Worm (Caenorhabditis elegans) whole organism, L2 larva: Measurements from ENCODE around the gene tat-1.

Experiments used
- C34F6.9 ChIP-seq: fragments of 150-350 bp; optimal IDR thresholded peaks from 2 replicates; lab custom pipeline; 2014; ENCODE audit warnings: missing biosample characterization, missing genetic modification characterization
- F13H6.1 ChIP-seq: sonication (generic microtip); optimal IDR thresholded peaks from 2 replicates; lab custom pipeline; 2016; ENCODE audit warnings: missing genetic modification characterization, missing compliant biosample characterization
- R02D3.7 ChIP-seq: fragments of 150-350 bp; optimal IDR thresholded peaks from 2 replicates; lab custom pipeline; 2014; ENCODE audit warnings: missing biosample characterization, missing genetic modification characterization
- alr-1 ChIP-seq: fragments of 150-350 bp; optimal IDR thresholded peaks from 2 replicates; lab custom pipeline; 2014; ENCODE audit warnings: missing biosample characterization, missing genetic modification characterization
- aly-2 ChIP-seq: fragments of 150-350 bp; optimal IDR thresholded peaks from 2 replicates; lab custom pipeline; 2014; ENCODE audit warnings: missing biosample characterization, missing genetic modification characterization
- ama-1 ChIP-seq: fragments of 150-350 bp; optimal IDR thresholded peaks from 2 replicates; lab custom pipeline; 2018; ENCODE audit warnings: inconsistent platforms
- blmp-1 ChIP-seq: sonication (generic microtip); optimal IDR thresholded peaks from 2 replicates; lab custom pipeline; 2017; ENCODE audit warnings: missing genetic modification characterization, mild to moderate bottlenecking, missing compliant biosample characterization, antibody characterized with exemption, moderate library complexity; ENCODE audit not compliant: insufficient read depth
- ceh-16 ChIP-seq: fragments of 150-350 bp; optimal IDR thresholded peaks from 2 replicates; lab custom pipeline; 2014; ENCODE audit warnings: missing biosample characterization, missing genetic modification characterization
- crh-2 ChIP-seq: sonication (generic microtip); optimal IDR thresholded peaks from 2 replicates; lab custom pipeline; 2017; ENCODE audit warnings: missing biosample characterization, missing genetic modification characterization
- dmd-4 ChIP-seq: sonication (generic microtip); optimal IDR thresholded peaks from 2 replicates; lab custom pipeline; 2017; ENCODE audit warnings: missing biosample characterization, missing genetic modification characterization
- elt-3 ChIP-seq: sonication (generic microtip); optimal IDR thresholded peaks from 2 replicates; lab custom pipeline; 2017; ENCODE audit warnings: missing biosample characterization, missing genetic modification characterization
- fos-1 ChIP-seq: fragments of 150-350 bp; optimal IDR thresholded peaks from 2 replicates; lab custom pipeline; 2014; ENCODE audit warnings: missing biosample characterization, missing genetic modification characterization
- gmeb-1 ChIP-seq: fragments of 150-350 bp; optimal IDR thresholded peaks from 2 replicates; lab custom pipeline; 2014; ENCODE audit warnings: missing biosample characterization, missing genetic modification characterization
- lin-11 ChIP-seq: fragments of 150-350 bp; sonication (generic microtip); optimal IDR thresholded peaks from 2 replicates; lab custom pipeline; 2014; ENCODE audit warnings: missing biosample characterization, missing genetic modification characterization, inconsistent platforms, mixed read lengths
- lin-13 ChIP-seq: fragments of 150-350 bp; optimal IDR thresholded peaks from 2 replicates; lab custom pipeline; 2014; ENCODE audit warnings: missing biosample characterization, missing genetic modification reagents, missing genetic modification characterization
- lin-39 ChIP-seq: fragments of 150-350 bp; optimal IDR thresholded peaks from 2 replicates; lab custom pipeline; 2014; ENCODE audit warnings: missing biosample characterization, missing genetic modification reagents, missing genetic modification characterization
- lsy-2 ChIP-seq, 2 experiments: fragments of 150-350 bp in 1 of 2; sonication (generic microtip) in 1 of 2; optimal IDR thresholded peaks; 2 replicates each; lab custom pipeline; 2014 to 2017; ENCODE audit warnings: missing biosample characterization in 2 of 2, missing genetic modification characterization in 2 of 2
- mab-5 ChIP-seq: fragments of 150-350 bp; optimal IDR thresholded peaks from 2 replicates; lab custom pipeline; 2014; ENCODE audit warnings: missing biosample characterization, missing genetic modification characterization
- mbf-1 ChIP-seq: sonication (generic microtip); optimal IDR thresholded peaks from 2 replicates; lab custom pipeline; 2017; ENCODE audit warnings: missing biosample characterization, missing genetic modification characterization
- nhr-11 ChIP-seq: fragments of 150-350 bp; optimal IDR thresholded peaks from 2 replicates; lab custom pipeline; 2014; ENCODE audit warnings: missing biosample characterization, missing genetic modification characterization
- nhr-129 ChIP-seq: fragments of 150-350 bp; optimal IDR thresholded peaks from 2 replicates; lab custom pipeline; 2014; ENCODE audit warnings: missing biosample characterization, missing genetic modification characterization
- nhr-21 ChIP-seq: fragments of 150-350 bp; optimal IDR thresholded peaks from 2 replicates; lab custom pipeline; 2014; ENCODE audit warnings: missing biosample characterization, missing genetic modification characterization
- nhr-25 ChIP-seq: fragments of 150-350 bp; sonication (generic microtip); optimal IDR thresholded peaks from 3 replicates; lab custom pipeline; 2014; ENCODE audit warnings: missing biosample characterization, missing genetic modification characterization
- nhr-77 ChIP-seq: fragments of 150-350 bp; optimal IDR thresholded peaks from 2 replicates; lab custom pipeline; 2014; ENCODE audit warnings: missing biosample characterization, missing genetic modification characterization
- sem-4 ChIP-seq: fragments of 150-350 bp; optimal IDR thresholded peaks from 2 replicates; lab custom pipeline; 2014; ENCODE audit warnings: missing biosample characterization, missing genetic modification reagents, missing genetic modification characterization
- sma-3 ChIP-seq: sonication (generic microtip); optimal IDR thresholded peaks from 2 replicates; lab custom pipeline; 2016; ENCODE audit warnings: missing genetic modification reagents, missing genetic modification characterization, missing compliant biosample characterization
- sma-9 ChIP-seq, 2 experiments: fragments of 150-350 bp in 1 of 2; sonication (generic microtip) in 1 of 2; optimal IDR thresholded peaks; 2 replicates each; lab custom pipeline; 2014 to 2016; ENCODE audit warnings: missing genetic modification characterization in 2 of 2, mild to moderate bottlenecking in 1 of 2, missing biosample characterization in 1 of 2, missing compliant biosample characterization in 1 of 2, missing genetic modification reagents in 1 of 2, moderate library complexity in 1 of 2
- snpc-4 ChIP-seq: fragments of 150-350 bp; optimal IDR thresholded peaks from 2 replicates; lab custom pipeline; 2014; ENCODE audit warnings: missing biosample characterization, missing genetic modification characterization
- unc-55 ChIP-seq: fragments of 150-350 bp; sonication (generic microtip); optimal IDR thresholded peaks from 3 replicates; lab custom pipeline; 2014; ENCODE audit warnings: missing biosample characterization, missing genetic modification reagents, missing genetic modification characterization
- unc-62 ChIP-seq: fragments of 150-350 bp; optimal IDR thresholded peaks from 2 replicates; lab custom pipeline; 2014; ENCODE audit warnings: missing biosample characterization, missing genetic modification reagents, missing genetic modification characterization
- ztf-1 ChIP-seq: fragments of 200-800 bp; sonication (Bioruptor generic); conservative IDR thresholded peaks from 2 replicates; pipeline ENCODE4 v1.3.6; 2022; ENCODE audit warnings: missing genetic modification characterization, missing compliant biosample characterization
- ztf-11 ChIP-seq: sonication (generic microtip); optimal IDR thresholded peaks from 2 replicates; lab custom pipeline; 2017; ENCODE audit warnings: missing biosample characterization, missing genetic modification characterization
- ztf-4 ChIP-seq: fragments of 150-350 bp; optimal IDR thresholded peaks from 2 replicates; lab custom pipeline; 2014; ENCODE audit warnings: missing biosample characterization, missing genetic modification characterization

tat-1 gene

DNA sequence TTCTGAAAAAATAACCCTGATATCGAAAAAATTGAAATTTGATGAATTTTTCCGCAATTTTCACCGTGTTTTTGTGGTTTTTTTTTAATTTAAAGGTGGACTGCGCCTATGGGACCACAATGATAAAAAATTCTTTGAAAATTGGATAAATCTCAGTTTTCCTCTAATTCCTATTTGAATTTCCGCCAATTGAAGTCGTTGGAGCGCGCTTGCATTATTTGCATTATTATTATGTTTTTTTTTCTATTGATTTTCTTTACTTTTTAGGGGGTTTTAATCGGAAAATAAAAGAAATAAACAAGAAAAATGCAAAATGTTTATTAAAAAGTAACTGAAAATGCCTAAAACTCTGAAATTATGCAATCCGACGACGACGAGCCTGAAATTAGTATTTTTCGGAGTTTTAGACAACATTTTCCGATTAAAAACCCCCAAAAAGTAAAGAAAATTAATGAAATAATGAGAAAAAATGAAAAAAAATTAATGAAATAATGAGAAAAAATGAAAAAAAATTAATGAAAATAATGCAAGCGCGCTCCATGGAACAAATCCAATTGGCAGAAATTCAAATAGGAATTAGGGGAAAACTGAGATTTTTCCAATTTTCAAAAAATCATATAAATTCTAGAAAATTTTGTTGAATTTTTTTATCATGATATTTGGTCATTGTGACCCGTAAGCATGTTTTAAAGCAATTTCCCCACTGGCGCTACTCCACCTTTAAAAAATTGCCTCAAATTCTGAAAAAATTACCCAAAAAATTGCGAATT, 34.3 kb upstream of the tat-1 start:
- TF ChIP-seq gmeb-1 (peak; percentile 25), nhr-77 (tag; lab: Kevin White, UChicago) (no peak), ztf-4 (tag; lab: Kevin White, UChicago) (peak; percentile 81)

DNA sequence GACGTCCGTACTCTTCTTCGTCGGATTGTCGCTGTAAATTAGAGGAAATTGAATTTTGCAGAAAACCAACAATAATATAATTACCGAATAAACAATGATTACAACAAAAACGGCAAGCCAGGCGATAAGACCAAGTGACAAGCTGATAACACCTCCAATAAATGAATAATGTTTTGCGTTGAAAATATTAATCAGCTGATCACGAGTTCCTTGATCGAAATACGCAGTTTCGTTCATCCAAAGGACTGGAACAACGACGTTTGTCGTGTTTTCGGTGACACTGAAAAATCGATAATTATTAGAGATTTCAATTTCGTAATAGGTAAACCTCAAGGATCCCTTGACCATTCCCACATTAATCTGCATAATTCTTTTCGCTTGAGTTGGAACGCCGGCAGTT, 32.3 kb upstream of the tat-1 start:
- peak; percentile 65 for TF ChIP-seq fos-1 (tag; lab: Kevin White, UChicago)
- no peak for TF ChIP-seq R02D3.7

- TF ChIP-seq dmd-4 (tag; lab: Kevin White, UChicago) = no peak
- TF ChIP-seq gmeb-1 = peak; percentile 79
- peak; percentile 43 for TF ChIP-seq F13H6.1 (tag; lab: Kevin White, UChicago)
- no peak for TF ChIP-seq ceh-16 (tag; lab: Kevin White, UChicago)
- TF ChIP-seq sma-9 (GFP tag; optimal IDR thresholded peaks at IDR 0.05; lab: Kevin White, UChicago) = peak; percentile 34
- TF ChIP-seq sma-9 (tag; optimal IDR thresholded peaks at IDR 0.05; lab: Kevin White, UChicago) = no peak
- peak; percentile 46 for TF ChIP-seq lin-11
- TF ChIP-seq lin-13 (GFP tag; lab: Kevin White, UChicago) = peak; percentile 82
- TF ChIP-seq mab-5 = peak; percentile 45
- peak; percentile 45 to 85 for TF ChIP-seq lsy-2 (tag; optimal IDR thresholded peaks at IDR 0.05; lab: Kevin White, UChicago)
- peak; percentile 67 for TF ChIP-seq nhr-25 (tag; lab: Kevin White, UChicago)
- TF ChIP-seq nhr-11 (tag; lab: Kevin White, UChicago) = no peak
- peak; percentile 75 for TF ChIP-seq sma-3 (GFP tag; lab: Kevin White, UChicago)
- peak; percentile 27 for TF ChIP-seq nhr-21
- peak; percentile 53 for TF ChIP-seq crh-2 (tag; lab: Kevin White, UChicago)
- peak; percentile 70 for TF ChIP-seq C34F6.9 (tag; lab: Kevin White, UChicago)
- TF ChIP-seq alr-1 (tag; lab: Kevin White, UChicago) = no peak
- TF ChIP-seq snpc-4 (tag; lab: Kevin White, UChicago) = peak; percentile 37
- TF ChIP-seq nhr-129 (tag; lab: Kevin White, UChicago) = peak; percentile 60
- no peak for TF ChIP-seq sem-4 (tag; lab: Kevin White, UChicago)
- TF ChIP-seq ztf-1 (GFP tag; lab: Robert Waterston, UW) = no peak
- TF ChIP-seq unc-55 (GFP tag; lab: Kevin White, UChicago) = peak; percentile 88
- no peak for TF ChIP-seq ztf-4 (tag; lab: Kevin White, UChicago)
- no peak for TF ChIP-seq ztf-11 (tag; lab: Kevin White, UChicago)
- TF ChIP-seq blmp-1 (tag; lab: Kevin White, UChicago) = peak; percentile 50
Measured at ce11 chrIII:12453315-12453714, 31.8 kb upstream of the tat-1 start, which contains the start of gene ani-1. Gene ani-1 (minus strand): TSS chrIII:12453375.

DNA sequence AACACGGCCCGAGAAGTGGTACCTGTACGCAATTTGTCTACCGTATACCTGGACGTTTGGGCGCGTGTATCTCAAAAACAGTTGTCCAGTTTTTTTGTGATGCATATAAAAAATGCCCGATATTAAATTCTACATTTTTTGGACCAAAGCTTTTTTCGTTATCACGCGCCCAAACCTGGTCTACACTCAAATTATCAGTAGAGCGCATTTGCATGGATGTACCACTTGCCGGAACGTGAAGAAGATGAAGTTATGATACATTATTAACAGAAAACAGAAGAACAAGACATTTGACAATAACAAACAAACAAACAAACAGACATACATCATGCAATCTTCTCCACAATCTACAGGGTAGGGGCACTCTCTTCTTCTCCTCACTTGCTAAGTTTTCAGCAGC, 26.0 kb upstream of the tat-1 start:
- peak in 1 of 2 experiments; percentile 18 for TF ChIP-seq lsy-2 (tag; optimal IDR thresholded peaks at IDR 0.05; lab: Kevin White, UChicago)

ce11 chrIII:12445991-12446502, 24.5 kb upstream of the tat-1 start, which contains the start of gene Y49E10.18:
Gene Y49E10.18 (minus strand): TSS chrIII:12446106.
- TF ChIP-seq aly-2 (tag; lab: Kevin White, UChicago) = no peak
- no peak for TF ChIP-seq lin-13 (GFP tag; lab: Kevin White, UChicago)
- TF ChIP-seq unc-62 (GFP tag; lab: Kevin White, UChicago) = no peak
- TF ChIP-seq sma-9 (GFP tag; optimal IDR thresholded peaks at IDR 0.05; lab: Kevin White, UChicago) = peak; percentile 66
- TF ChIP-seq sma-9 (tag; optimal IDR thresholded peaks at IDR 0.05; lab: Kevin White, UChicago) = no peak
- no peak for TF ChIP-seq lin-39
- no peak for TF ChIP-seq F13H6.1 (tag; lab: Kevin White, UChicago)
- no peak for TF ChIP-seq mbf-1 (tag; lab: Kevin White, UChicago)
- no peak for TF ChIP-seq mab-5
- peak; percentile 61 for TF ChIP-seq fos-1 (tag; lab: Kevin White, UChicago)
- TF ChIP-seq nhr-21 = no peak
- TF ChIP-seq ama-1 (lab: Kevin White, UChicago) = no peak
- TF ChIP-seq elt-3 (tag; lab: Kevin White, UChicago) = no peak
